Fruit fly (Drosophila melanogaster): Measurements from ENCODE around the gene vilya.
A peak's percentile ranks its signal among the peaks of the same experiment; 100 is the strongest.

Gene vilya

dm6 chrX:2744042-2744441 is 17.6 kb downstream of the vilya start, which contains the start of gene Syx4 (continued):
- TF ChIP-seq CG6791 (GFP tag; IDR thresholded peaks at IDR 0.05; ENCODE audit: partially characterized antibody) (no peak), Bteb2 (GFP tag; optimal IDR thresholded peaks at IDR 0.05) (peak; percentile 87), HLH4C (GFP tag; IDR thresholded peaks at IDR 0.05; ENCODE audit: partially characterized antibody) (no peak), CG1602 (GFP tag; optimal IDR thresholded peaks at IDR 0.05) (peak; percentile 79), CG32767 (GFP tag; IDR thresholded peaks at IDR 0.05) (peak; percentile 86), CG30020 (tag; optimal IDR thresholded peaks at IDR 0.05) (no peak), aop (GFP tag; IDR thresholded peaks at IDR 0.05) (0 out of 2 replicates have a peak, but pooled peaks have one; percentile 48), sc (optimal IDR thresholded peaks at IDR 0.05) (no peak), sc (GFP tag; optimal IDR thresholded peaks at IDR 0.05) (peak; percentile 35), ro (GFP tag; IDR thresholded peaks at IDR 0.05) (0 out of 2 replicates have a peak, but pooled peaks have one; percentile 11), CG8089 (GFP tag; optimal IDR thresholded peaks at IDR 0.05) (peak; percentile 80), Pdp1 (GFP tag; optimal IDR thresholded peaks at IDR 0.05) (peak; percentile 84 to 85), CG17912 (GFP tag; optimal IDR thresholded peaks at IDR 0.05) (no peak), CG4820 (GFP tag; optimal IDR thresholded peaks at IDR 0.05) (peak; percentile 85), h (optimal IDR thresholded peaks at IDR 0.05) (no peak), CG15514 (GFP tag; optimal IDR thresholded peaks at IDR 0.05) (peak; percentile 91), Atf3 (GFP tag; optimal IDR thresholded peaks at IDR 0.05) (peak; percentile 62), CG6765 (GFP tag; optimal IDR thresholded peaks at IDR 0.05) (peak; percentile 83), CG8924 (tag; optimal IDR thresholded peaks at IDR 0.05) (peak; percentile 93), dysf (GFP tag; IDR thresholded peaks at IDR 0.05) (peak; percentile 92), insv (GFP tag; optimal IDR thresholded peaks at IDR 0.05) (no peak), sr (GFP tag; IDR thresholded peaks at IDR 0.05) (peak; percentile 60; the same call in 2 of the 3 replicates), Asciz (GFP tag; optimal IDR thresholded peaks at IDR 0.05) (peak; percentile 90), gcm (GFP tag; optimal IDR thresholded peaks at IDR 0.05) (peak; percentile 85), CG16815 (GFP tag; optimal IDR thresholded peaks at IDR 0.05) (peak; percentile 77), CG15479 (GFP tag; optimal IDR thresholded peaks at IDR 0.05) (no peak), ttk (GFP tag; IDR thresholded peaks at IDR 0.05) (peak; percentile 86), CG31365 (tag; optimal IDR thresholded peaks at IDR 0.05) (peak; percentile 84), CG5245 (GFP tag; optimal IDR thresholded peaks at IDR 0.05) (peak; percentile 79), sob (GFP tag; IDR thresholded peaks at IDR 0.05) (peak; percentile 93), CG2116 (GFP tag; optimal IDR thresholded peaks at IDR 0.05) (peak; percentile 50), bowl (GFP tag; IDR thresholded peaks at IDR 0.05) (peak; percentile 85), crol (GFP tag; IDR thresholded peaks at IDR 0.05) (no peak), Dek (tag; optimal IDR thresholded peaks at IDR 0.05) (peak; percentile 92), oc (tag; optimal IDR thresholded peaks at IDR 0.05) (peak; percentile 91), CG3726 (GFP tag; IDR thresholded peaks at IDR 0.05) (0 out of 3 replicates have a peak, but pooled peaks have one; percentile 69), CG10654 (GFP tag; optimal IDR thresholded peaks at IDR 0.05) (peak; percentile 83), CG12391 (tag; optimal IDR thresholded peaks at IDR 0.05) (peak; percentile 93), CG1647 (GFP tag; optimal IDR thresholded peaks at IDR 0.05) (peak; percentile 87), CG6654 (GFP tag; optimal IDR thresholded peaks at IDR 0.05) (peak; percentile 78), CG12104 (GFP tag; optimal IDR thresholded peaks at IDR 0.05) (peak; percentile 76), gt (GFP tag; IDR thresholded peaks at IDR 0.05) (no peak), az2 (GFP tag; optimal IDR thresholded peaks at IDR 0.05) (peak; percentile 86), CG6272 (GFP tag; IDR thresholded peaks at IDR 0.05) (peak; percentile 76), CrebB (tag; optimal IDR thresholded peaks at IDR 0.05) (peak; percentile 90), CG14965 (GFP tag; optimal IDR thresholded peaks at IDR 0.05; ENCODE audit: borderline replicate concordance) (peak; percentile 59), CG9727 (GFP tag; optimal IDR thresholded peaks at IDR 0.05) (peak; percentile 86), CG17802 (tag; optimal IDR thresholded peaks at IDR 0.05) (peak; percentile 59), CG10959 (GFP tag; IDR thresholded peaks at IDR 0.05) (peak; percentile 58; the same call in 1 of the 2 replicates), CG12299 (tag; optimal IDR thresholded peaks at IDR 0.05) (peak; percentile 74), CG18619 (GFP tag; optimal IDR thresholded peaks at IDR 0.05) (peak; percentile 86)
